Worm (Caenorhabditis elegans) whole organism, L1 larva: ENCODE measurements around the gene dmsr-16.

Source experiments
- C16A3.4 ChIP-seq: fragments of 150-350 bp; optimal IDR thresholded peaks from 2 replicates; lab custom pipeline; 2014; ENCODE audit warnings: missing biosample characterization, missing genetic modification characterization
- C34B4.2 ChIP-seq: sonication (generic microtip); optimal IDR thresholded peaks from 2 replicates; lab custom pipeline; 2017; ENCODE audit warnings: mild to moderate bottlenecking, missing genetic modification characterization, missing compliant biosample characterization
- alr-1 ChIP-seq: fragments of 200-800 bp; sonication (Bioruptor generic); optimal IDR thresholded peaks from 2 replicates; lab custom pipeline; 2018; ENCODE audit warnings: borderline replicate concordance, mild to moderate bottlenecking, missing genetic modification characterization, missing compliant biosample characterization
- blmp-1 ChIP-seq: fragments of 150-350 bp; optimal IDR thresholded peaks from 2 replicates; lab custom pipeline; 2014; ENCODE audit warnings: missing biosample characterization, missing genetic modification characterization
- ceh-82 ChIP-seq, 3 experiments: fragments of 150-350 bp in 1 of 3; sonication (generic microtip) in 2 of 3; optimal IDR thresholded peaks; 2 replicates each; lab custom pipeline; 2014 to 2017; ENCODE audit warnings: missing biosample characterization in 3 of 3, missing genetic modification characterization in 3 of 3
- dpl-1 ChIP-seq, 3 experiments: fragments of 150-350 bp in 2 of 3; sonication (generic microtip) in 1 of 3; optimal IDR thresholded peaks; 2 replicates each; lab custom pipeline; 2014 to 2017; ENCODE audit warnings: missing biosample characterization in 3 of 3, missing genetic modification characterization in 3 of 3, missing genetic modification reagents in 3 of 3
- efl-1 ChIP-seq, 4 experiments: fragments of 150-350 bp; optimal IDR thresholded peaks in 3 of 4; peaks in 1 of 4; 1 replicate in 1 of 4; 2 replicates in 3 of 4; lab custom pipeline; 2014; ENCODE audit warnings: missing biosample characterization in 2 of 4, missing genetic modification characterization in 2 of 4, missing genetic modification reagents in 2 of 4
- egl-27 ChIP-seq, 2 experiments: fragments of 150-350 bp in 1 of 2; sonication (generic microtip); optimal IDR thresholded peaks; 3 replicates each; lab custom pipeline; 2017 to 2018; ENCODE audit warnings: missing biosample characterization in 2 of 2, missing genetic modification characterization in 2 of 2, missing genetic modification reagents in 2 of 2
- fkh-4 ChIP-seq: sonication (generic microtip); optimal IDR thresholded peaks from 2 replicates; lab custom pipeline; 2016; ENCODE audit warnings: missing compliant biosample characterization, missing genetic modification characterization, borderline replicate concordance
- fkh-8 ChIP-seq: sonication (generic microtip); optimal IDR thresholded peaks from 2 replicates; lab custom pipeline; 2016; ENCODE audit warnings: mild to moderate bottlenecking, missing genetic modification characterization, missing compliant biosample characterization
- fos-1 ChIP-seq: fragments of 150-350 bp; optimal IDR thresholded peaks from 2 replicates; lab custom pipeline; 2014; ENCODE audit warnings: missing biosample characterization, missing genetic modification characterization
- hlh-17 ChIP-seq: fragments of 200-800 bp; sonication (Bioruptor generic); optimal IDR thresholded peaks from 2 replicates; lab custom pipeline; 2018; ENCODE audit warnings: missing genetic modification characterization, mild to moderate bottlenecking, missing compliant biosample characterization, moderate library complexity, borderline replicate concordance
- isw-1 ChIP-seq: fragments of 200-800 bp; sonication (Bioruptor generic); IDR thresholded peaks from 2 replicates; pipeline ENCODE4 v1.3.6; 2022; ENCODE audit warnings: missing genetic modification characterization, missing compliant biosample characterization
- jun-1 ChIP-seq: fragments of 150-350 bp; optimal IDR thresholded peaks from 2 replicates; lab custom pipeline; 2014; ENCODE audit warnings: missing biosample characterization, missing genetic modification reagents, missing genetic modification characterization
- lin-14 ChIP-seq: fragments of 200-800 bp; sonication (Bioruptor generic); optimal IDR thresholded peaks from 2 replicates; lab custom pipeline; 2018; ENCODE audit warnings: mild to moderate bottlenecking, missing genetic modification characterization, moderate library complexity, missing compliant biosample characterization
- lin-35 ChIP-seq, 2 experiments: fragments of 150-350 bp; optimal IDR thresholded peaks; 2 replicates each; lab custom pipeline; 2014; ENCODE audit warnings: missing biosample characterization in 2 of 2, missing genetic modification characterization in 2 of 2, missing genetic modification reagents in 2 of 2
- lir-3 ChIP-seq: sonication (generic microtip); optimal IDR thresholded peaks from 2 replicates; lab custom pipeline; 2016; ENCODE audit warnings: mild to moderate bottlenecking, missing genetic modification characterization, moderate library complexity, missing compliant biosample characterization; ENCODE audit not compliant: poor library complexity
- lsy-2 ChIP-seq, 2 experiments: fragments of 150-350 bp; optimal IDR thresholded peaks; 2 replicates each; lab custom pipeline; 2014; ENCODE audit warnings: missing biosample characterization in 2 of 2, missing genetic modification characterization in 2 of 2
- mdl-1 ChIP-seq, 2 experiments: fragments of 150-350 bp; optimal IDR thresholded peaks; 2 replicates each; lab custom pipeline; 2014 to 2017; ENCODE audit warnings: missing biosample characterization in 2 of 2, missing genetic modification characterization in 2 of 2, inconsistent platforms in 1 of 2
- mef-2 ChIP-seq: fragments of 150-350 bp; optimal IDR thresholded peaks from 2 replicates; lab custom pipeline; 2014; ENCODE audit warnings: missing biosample characterization, missing genetic modification characterization
- mep-1 ChIP-seq: fragments of 150-350 bp; optimal IDR thresholded peaks from 2 replicates; lab custom pipeline; 2014; ENCODE audit warnings: missing biosample characterization, missing genetic modification characterization
- nhr-11 ChIP-seq: fragments of 150-350 bp; optimal IDR thresholded peaks from 2 replicates; lab custom pipeline; 2014; ENCODE audit warnings: missing biosample characterization, missing genetic modification characterization
- nhr-12 ChIP-seq: sonication (generic microtip); optimal IDR thresholded peaks from 2 replicates; lab custom pipeline; 2017; ENCODE audit warnings: missing biosample characterization, missing genetic modification characterization
- nhr-19 ChIP-seq: fragments of 200-800 bp; sonication (Bioruptor generic); conservative IDR thresholded peaks from 2 replicates; pipeline ENCODE4 v1.3.6; 2022; ENCODE audit warnings: missing genetic modification characterization, missing compliant biosample characterization
- nhr-20 ChIP-seq: sonication (generic microtip); optimal IDR thresholded peaks from 2 replicates; lab custom pipeline; 2016; ENCODE audit warnings: mild to moderate bottlenecking, missing genetic modification characterization, missing compliant biosample characterization
- nhr-28 ChIP-seq: fragments of 150-350 bp; optimal IDR thresholded peaks from 2 replicates; lab custom pipeline; 2014; ENCODE audit warnings: missing biosample characterization, missing genetic modification characterization
- nhr-47 ChIP-seq: sonication (generic microtip); optimal IDR thresholded peaks from 2 replicates; lab custom pipeline; 2016; ENCODE audit warnings: mild to moderate bottlenecking, missing genetic modification characterization, moderate library complexity, missing compliant biosample characterization
- nhr-71 ChIP-seq: sonication (generic microtip); optimal IDR thresholded peaks from 2 replicates; lab custom pipeline; 2016; ENCODE audit warnings: mild to moderate bottlenecking, missing genetic modification characterization, moderate library complexity, missing compliant biosample characterization
- nhr-77 ChIP-seq: fragments of 150-350 bp; optimal IDR thresholded peaks from 2 replicates; lab custom pipeline; 2014; ENCODE audit warnings: missing biosample characterization, missing genetic modification characterization
- nhr-85 ChIP-seq: sonication (generic microtip); peaks from one replicate; lab custom pipeline; 2016; ENCODE audit warnings: missing genetic modification characterization, inconsistent platforms, missing compliant biosample characterization
- pax-3 ChIP-seq: fragments of 200-800 bp; sonication (Bioruptor generic); optimal IDR thresholded peaks from 2 replicates; lab custom pipeline; 2018; ENCODE audit warnings: mild to moderate bottlenecking, missing genetic modification characterization, moderate library complexity, missing compliant biosample characterization
- rnt-1 ChIP-seq: sonication (generic microtip); optimal IDR thresholded peaks from 2 replicates; lab custom pipeline; 2016; ENCODE audit warnings: mild to moderate bottlenecking, missing genetic modification characterization, moderate library complexity, missing compliant biosample characterization
- snpc-4 ChIP-seq: fragments of 150-350 bp; optimal IDR thresholded peaks from 2 replicates; lab custom pipeline; 2014; ENCODE audit warnings: missing biosample characterization, missing genetic modification characterization
- snu-23 ChIP-seq: sonication (generic microtip); optimal IDR thresholded peaks from 2 replicates; lab custom pipeline; 2016; ENCODE audit warnings: missing genetic modification characterization, missing compliant biosample characterization
- swsn-7 ChIP-seq: sonication (generic microtip); optimal IDR thresholded peaks from 2 replicates; lab custom pipeline; 2016; ENCODE audit warnings: missing genetic modification characterization, missing compliant biosample characterization
- tlp-1 ChIP-seq: fragments of 150-350 bp; optimal IDR thresholded peaks from 2 replicates; lab custom pipeline; 2014; ENCODE audit warnings: missing biosample characterization, missing genetic modification characterization
- unc-130 ChIP-seq: fragments of 150-350 bp; optimal IDR thresholded peaks from 2 replicates; lab custom pipeline; 2017; ENCODE audit warnings: missing biosample characterization, missing genetic modification characterization, inconsistent platforms
- unc-86 ChIP-seq: sonication (generic microtip); optimal IDR thresholded peaks from 2 replicates; lab custom pipeline; 2016; ENCODE audit warnings: missing genetic modification characterization, missing compliant biosample characterization
- xbp-1 ChIP-seq: sonication (generic microtip); optimal IDR thresholded peaks from 2 replicates; lab custom pipeline; 2016; ENCODE audit warnings: missing genetic modification characterization, missing compliant biosample characterization
- zip-4 ChIP-seq: fragments of 200-800 bp; sonication (Bioruptor generic); optimal IDR thresholded peaks from 2 replicates; lab custom pipeline; 2018; ENCODE audit warnings: mild to moderate bottlenecking, missing genetic modification characterization, moderate library complexity, missing compliant biosample characterization

The dmsr-16 gene

DNA sequence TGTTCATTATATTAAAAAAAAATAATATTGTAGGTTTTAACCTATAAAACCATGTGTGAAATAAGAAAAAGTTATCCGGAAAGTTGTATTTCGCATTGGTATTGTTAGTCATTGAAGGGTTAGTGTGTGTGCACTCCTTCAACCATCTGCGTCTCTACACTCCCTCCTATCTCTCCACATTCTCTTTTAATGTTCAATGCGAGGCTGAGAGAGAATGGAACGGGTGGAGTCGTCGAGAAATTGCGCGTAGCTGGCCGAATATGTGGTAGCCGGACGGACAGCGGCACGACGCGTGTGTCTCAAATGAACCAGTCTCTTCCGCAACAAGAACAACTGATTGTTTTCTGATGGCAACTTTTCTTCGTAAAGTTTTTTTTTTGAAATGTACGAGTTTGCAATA is 12.0 kb downstream of the dmsr-16 start (continued):
- TF ChIP-seq zip-4 (no peak), C16A3.4 (no peak), swsn-7 (tag; lab: Kevin White, UChicago) (peak; percentile 8), xbp-1 (peak; percentile 6), tlp-1 (tag; lab: Kevin White, UChicago) (no peak), lsy-2 (tag; optimal IDR thresholded peaks at IDR 0.05; lab: Kevin White, UChicago) (peak; percentile 3 to 13), efl-1 (optimal IDR thresholded peaks at IDR 0.05; lab: Kevin White, UChicago) (peak; percentile 26 to 31), efl-1 (GFP tag; optimal IDR thresholded peaks at IDR 0.05 in 1 of 2; lab: Kevin White, UChicago) (peak; percentile 7 to 93), nhr-85 (tag; lab: Kevin White, UChicago) (peak; percentile 16), ceh-82 (tag; optimal IDR thresholded peaks at IDR 0.05; lab: Kevin White, UChicago) (peak in 2 of 3 experiments; percentile 3 to 33), hlh-17 (no peak), lin-35 (GFP tag; optimal IDR thresholded peaks at IDR 0.05; lab: Kevin White, UChicago) (peak in 1 of 2 experiments; percentile 12), lir-3 (no peak), nhr-77 (tag; lab: Kevin White, UChicago) (no peak), lin-14 (GFP tag; lab: Kevin White, UChicago) (peak; percentile 91), mep-1 (tag; lab: Kevin White, UChicago) (peak; percentile 68), nhr-28 (no peak), pax-3 (no peak), C34B4.2 (no peak)

DNA sequence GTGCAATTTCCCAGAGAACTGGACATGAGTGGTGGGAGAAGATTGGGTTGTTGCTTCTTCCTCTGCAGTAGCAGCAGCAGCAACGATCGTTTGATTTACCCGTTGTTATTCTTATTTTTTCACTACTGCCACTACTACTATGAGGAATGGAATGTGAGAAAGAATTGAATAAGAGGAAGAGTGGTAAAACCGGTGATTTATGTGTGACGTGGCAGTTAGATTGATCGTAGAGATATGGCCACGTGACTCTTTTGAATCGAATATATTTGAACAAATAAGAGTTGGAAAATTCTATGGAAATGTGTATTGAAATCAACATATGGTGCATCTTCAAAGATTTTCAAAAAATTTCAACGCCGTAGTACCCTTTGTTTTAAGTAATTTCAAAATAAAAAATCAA is 12.6 kb downstream of the dmsr-16 start:
- no peak for TF ChIP-seq nhr-11 (tag; lab: Kevin White, UChicago)
- TF ChIP-seq egl-27 (tag; optimal IDR thresholded peaks at IDR 0.05; lab: Kevin White, UChicago) = no peak
- TF ChIP-seq nhr-12 (tag; lab: Kevin White, UChicago) = no peak
- TF ChIP-seq mef-2 (tag; lab: Kevin White, UChicago) = no peak
- TF ChIP-seq unc-130 = no peak
- no peak for TF ChIP-seq isw-1 (GFP tag; lab: Robert Waterston, UW)
- TF ChIP-seq rnt-1 (tag; lab: Kevin White, UChicago) = peak; percentile 2
- TF ChIP-seq alr-1 (tag; lab: Kevin White, UChicago) = no peak
- TF ChIP-seq mdl-1 (tag; optimal IDR thresholded peaks at IDR 0.05; lab: Kevin White, UChicago) = no peak
- TF ChIP-seq jun-1 (tag; lab: Kevin White, UChicago) = no peak
- peak; percentile 1 for TF ChIP-seq snu-23 (GFP tag; lab: Kevin White, UChicago)
- peak; percentile 32 for TF ChIP-seq nhr-20 (tag; lab: Kevin White, UChicago)
- no peak for TF ChIP-seq dpl-1 (GFP tag; optimal IDR thresholded peaks at IDR 0.05; lab: Kevin White, UChicago)
- no peak for TF ChIP-seq fkh-4
- no peak for TF ChIP-seq nhr-28
- no peak for TF ChIP-seq fos-1 (tag; lab: Kevin White, UChicago)
- no peak for TF ChIP-seq pax-3
- TF ChIP-seq xbp-1 = peak; percentile 13
- TF ChIP-seq nhr-85 (tag; lab: Kevin White, UChicago) = peak; percentile 84
- peak; percentile 10 for TF ChIP-seq blmp-1 (tag; lab: Kevin White, UChicago)

DNA sequence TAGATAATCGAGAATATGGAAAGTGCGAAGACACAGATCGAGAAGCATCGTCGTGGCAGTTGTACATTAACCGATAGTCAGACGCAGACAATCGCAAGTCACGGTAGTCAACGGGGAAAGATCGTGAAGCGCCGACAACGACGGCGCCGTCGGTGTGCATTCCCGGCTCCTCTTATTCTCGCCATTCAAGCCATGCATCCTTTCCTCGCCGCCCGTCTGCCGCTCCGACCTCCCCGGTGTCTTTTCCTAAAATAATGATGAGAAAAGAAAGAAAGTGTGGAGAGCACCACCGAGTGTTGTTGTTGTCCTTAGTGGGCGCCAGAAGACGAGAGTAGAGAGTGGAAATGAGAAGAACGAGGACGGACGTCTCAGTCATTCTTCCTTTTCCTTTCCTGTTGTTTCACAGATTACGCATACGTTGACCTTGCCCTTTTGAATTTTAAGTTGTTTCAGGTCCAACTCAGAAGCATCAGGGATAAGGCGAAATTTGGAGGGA is 15.1 kb downstream of the dmsr-16 start, which contains the start of gene ZC404.1:
TSS of gene ZC404.1 (plus strand) at position 446 of the 496 bp plus-strand sequence.
- TF ChIP-seq fkh-8 (tag; lab: Kevin White, UChicago) (peak; percentile 64), unc-86 (tag; lab: Kevin White, UChicago) (peak; percentile 1), nhr-19 (no peak), nhr-47 (tag; lab: Kevin White, UChicago) (peak; percentile 12), lin-35 (GFP tag; optimal IDR thresholded peaks at IDR 0.05; lab: Kevin White, UChicago) (peak in 1 of 2 experiments; percentile 3), efl-1 (optimal IDR thresholded peaks at IDR 0.05; lab: Kevin White, UChicago) (peak; percentile 3 to 8), efl-1 (GFP tag; optimal IDR thresholded peaks at IDR 0.05 in 1 of 2; lab: Kevin White, UChicago) (peak in 1 of 2 experiments; percentile 49), swsn-7 (tag; lab: Kevin White, UChicago) (peak; percentile 21), snpc-4 (tag; lab: Kevin White, UChicago) (peak; percentile 24), lin-14 (GFP tag; lab: Kevin White, UChicago) (peak; percentile 74), ceh-82 (tag; optimal IDR thresholded peaks at IDR 0.05; lab: Kevin White, UChicago) (peak in 1 of 3 experiments; percentile 23), nhr-85 (tag; lab: Kevin White, UChicago) (no peak), nhr-71 (tag; lab: Kevin White, UChicago) (peak; percentile 36), nhr-12 (tag; lab: Kevin White, UChicago) (no peak), lsy-2 (tag; optimal IDR thresholded peaks at IDR 0.05; lab: Kevin White, UChicago) (peak in 1 of 2 experiments; percentile 22)
